Worm (Caenorhabditis elegans): ENCODE results near the gene spsb-1.

DNA sequence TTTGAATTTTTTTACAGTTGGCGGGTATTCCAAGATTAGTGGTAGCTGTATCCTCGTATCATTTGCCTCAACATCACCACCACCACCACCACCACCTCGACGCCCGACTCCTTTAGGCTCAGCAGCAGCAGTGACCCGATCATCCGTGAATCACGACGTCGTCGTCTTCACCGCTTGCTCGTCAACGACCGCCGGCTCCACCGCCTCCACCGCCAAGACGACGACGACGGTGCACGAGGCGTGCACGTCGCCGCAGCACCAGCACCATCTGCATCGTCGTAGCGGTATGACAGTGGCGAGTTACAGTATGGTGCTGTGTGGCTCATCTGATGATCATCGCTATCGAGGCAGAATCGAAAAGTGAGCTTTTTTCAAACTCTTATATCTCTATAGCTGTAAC, 71.7 kb downstream of the spsb-1 start, which contains the start of gene rga-9:
- TF ChIP-seq unc-62 (GFP tag; optimal IDR thresholded peaks at IDR 0.05) (no peak), gmeb-1 (tag; optimal IDR thresholded peaks at IDR 0.05) (no peak), lin-13 (GFP tag; optimal IDR thresholded peaks at IDR 0.05) (no peak), ztf-1 (GFP tag; conservative IDR thresholded peaks at IDR 0.05) (no peak), lin-39 (tag; optimal IDR thresholded peaks at IDR 0.05) (no peak), ama-1 (optimal IDR thresholded peaks at IDR 0.05) (no peak), ztf-4 (tag; optimal IDR thresholded peaks at IDR 0.05) (no peak), egl-27 (tag; optimal IDR thresholded peaks at IDR 0.05) (no peak), nhr-25 (tag; optimal IDR thresholded peaks at IDR 0.05) (no peak), dmd-4 (tag; optimal IDR thresholded peaks at IDR 0.05) (no peak)
